Worm (Caenorhabditis elegans): Measurements from ENCODE around the gene fbxa-88.

Gene fbxa-88

ce11 chrV:16175227-16175626 is 32.3 kb upstream of the fbxa-88 start:
- no peak for TF ChIP-seq tbx-37 (GFP tag; conservative IDR thresholded peaks at IDR 0.05)
- TF ChIP-seq hmbx-1 (tag; optimal IDR thresholded peaks at IDR 0.05): no peak
- TF ChIP-seq sea-1 (GFP tag; conservative IDR thresholded peaks at IDR 0.05): no peak
- TF ChIP-seq tbx-11 (GFP tag; IDR thresholded peaks at IDR 0.05): no peak
- no peak for TF ChIP-seq hnd-1 (tag; optimal IDR thresholded peaks at IDR 0.05)
- no peak for TF ChIP-seq flt-1 (GFP tag; IDR thresholded peaks at IDR 0.05)
- TF ChIP-seq scrt-1 (GFP tag; IDR thresholded peaks at IDR 0.05): no peak
- TF ChIP-seq ama-1 (optimal IDR thresholded peaks at IDR 0.05): no peak
- TF ChIP-seq ceh-36 (tag; optimal IDR thresholded peaks at IDR 0.05): no peak
- TF ChIP-seq ceh-13 (GFP tag; optimal IDR thresholded peaks at IDR 0.05): no peak
- TF ChIP-seq B0310.2 (tag; optimal IDR thresholded peaks at IDR 0.05): no peak
- TF ChIP-seq pes-1 (GFP tag; IDR thresholded peaks at IDR 0.05): no peak
- TF ChIP-seq F13C5.2 (tag; optimal IDR thresholded peaks at IDR 0.05): no peak
- no peak for TF ChIP-seq ets-7 (tag; optimal IDR thresholded peaks at IDR 0.05)
- no peak for TF ChIP-seq hmg-4 (GFP tag; optimal IDR thresholded peaks at IDR 0.05)
- TF ChIP-seq aly-1 (tag; optimal IDR thresholded peaks at IDR 0.05): no peak
- no peak for TF ChIP-seq tra-4 (tag; optimal IDR thresholded peaks at IDR 0.05)

- TF ChIP-seq pes-1 (GFP tag; IDR thresholded peaks at IDR 0.05): no peak
- TF ChIP-seq tra-4 (tag; optimal IDR thresholded peaks at IDR 0.05): no peak
- no peak for TF ChIP-seq ets-7 (tag; optimal IDR thresholded peaks at IDR 0.05)
- TF ChIP-seq F13C5.2 (tag; optimal IDR thresholded peaks at IDR 0.05): no peak
- TF ChIP-seq flt-1 (GFP tag; IDR thresholded peaks at IDR 0.05): no peak
- no peak for TF ChIP-seq hmg-4 (GFP tag; optimal IDR thresholded peaks at IDR 0.05)
- TF ChIP-seq aly-1 (tag; optimal IDR thresholded peaks at IDR 0.05): no peak
- no peak for TF ChIP-seq ceh-36 (tag; optimal IDR thresholded peaks at IDR 0.05)
- no peak for TF ChIP-seq ama-1 (optimal IDR thresholded peaks at IDR 0.05)
- no peak for TF ChIP-seq ceh-13 (GFP tag; optimal IDR thresholded peaks at IDR 0.05)
- no peak for TF ChIP-seq tbx-11 (GFP tag; IDR thresholded peaks at IDR 0.05)
- no peak for TF ChIP-seq sea-1 (GFP tag; conservative IDR thresholded peaks at IDR 0.05)
- no peak for TF ChIP-seq scrt-1 (GFP tag; IDR thresholded peaks at IDR 0.05)
- TF ChIP-seq tbx-37 (GFP tag; conservative IDR thresholded peaks at IDR 0.05): no peak
- no peak for TF ChIP-seq hnd-1 (tag; optimal IDR thresholded peaks at IDR 0.05)
- no peak for TF ChIP-seq hmbx-1 (tag; optimal IDR thresholded peaks at IDR 0.05)
Observed at ce11 chrV:16174109-16174508, 31.2 kb upstream of the fbxa-88 start.

- TF ChIP-seq tra-4 (tag; optimal IDR thresholded peaks at IDR 0.05): no peak
- no peak for TF ChIP-seq F13C5.2 (tag; optimal IDR thresholded peaks at IDR 0.05)
- no peak for TF ChIP-seq scrt-1 (GFP tag; IDR thresholded peaks at IDR 0.05)
- TF ChIP-seq tbx-37 (GFP tag; conservative IDR thresholded peaks at IDR 0.05): no peak
- TF ChIP-seq flt-1 (GFP tag; IDR thresholded peaks at IDR 0.05): no peak
- TF ChIP-seq ceh-36 (tag; optimal IDR thresholded peaks at IDR 0.05): no peak
- no peak for TF ChIP-seq hmg-4 (GFP tag; optimal IDR thresholded peaks at IDR 0.05)
- TF ChIP-seq hmbx-1 (tag; optimal IDR thresholded peaks at IDR 0.05): no peak
Observed at ce11 chrV:16171721-16172120, 28.8 kb upstream of the fbxa-88 start, which contains the start of gene K05D4.9. Gene K05D4.9 (minus strand): TSS chrV:16171821.

DNA sequence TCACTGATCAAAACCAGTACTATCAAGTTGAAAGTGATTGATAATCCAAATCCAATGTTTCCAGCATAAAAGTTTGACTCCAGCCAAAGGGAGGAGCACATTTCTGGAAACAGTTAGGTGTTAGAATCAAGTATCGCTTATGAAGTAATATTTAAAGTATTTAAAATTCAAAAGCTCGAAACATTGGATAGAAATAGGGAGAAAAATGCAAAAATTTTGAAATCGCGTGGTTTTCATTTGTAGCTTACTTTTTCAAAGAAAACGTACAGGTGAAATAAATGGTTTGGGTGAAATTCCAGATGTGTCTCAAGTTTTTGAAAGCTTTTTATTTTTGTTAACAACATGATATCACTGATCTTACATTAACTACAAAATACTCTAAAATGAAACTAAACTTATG is 26.1 kb upstream of the fbxa-88 start, which contains the start of gene str-111:
Gene str-111, minus strand, starts transcription at position 101 of the 400 bp plus-strand sequence.
- TF ChIP-seq hmbx-1 (tag; optimal IDR thresholded peaks at IDR 0.05) (no peak), aly-1 (tag; optimal IDR thresholded peaks at IDR 0.05) (no peak), ceh-36 (tag; optimal IDR thresholded peaks at IDR 0.05) (no peak), ama-1 (optimal IDR thresholded peaks at IDR 0.05) (no peak), ceh-13 (GFP tag; optimal IDR thresholded peaks at IDR 0.05) (no peak), flt-1 (GFP tag; IDR thresholded peaks at IDR 0.05) (no peak), F13C5.2 (tag; optimal IDR thresholded peaks at IDR 0.05) (no peak), scrt-1 (GFP tag; IDR thresholded peaks at IDR 0.05) (no peak), tbx-37 (GFP tag; conservative IDR thresholded peaks at IDR 0.05) (no peak), tbx-11 (GFP tag; IDR thresholded peaks at IDR 0.05) (no peak), tra-4 (tag; optimal IDR thresholded peaks at IDR 0.05) (no peak), B0310.2 (tag; optimal IDR thresholded peaks at IDR 0.05) (no peak)

DNA sequence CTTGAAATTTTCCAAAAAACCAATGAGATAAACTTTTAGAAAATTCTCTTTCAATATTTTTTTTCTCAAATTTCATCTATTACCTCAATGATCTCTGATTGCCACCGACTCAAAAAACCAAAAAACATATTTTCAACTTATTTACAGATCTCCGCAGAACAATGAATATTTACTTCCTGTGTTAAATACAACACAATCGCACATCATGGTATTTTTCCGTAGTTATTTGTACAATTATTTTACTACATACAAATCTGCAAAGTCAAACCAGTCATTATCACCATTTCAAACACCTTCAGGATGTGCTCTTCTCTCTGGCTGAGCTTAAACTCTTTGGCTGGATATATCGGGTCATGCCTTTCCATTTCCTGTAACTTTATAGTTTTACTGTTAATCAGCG is 23.0 kb upstream of the fbxa-88 start, which contains the start of gene str-108:
Gene str-108, plus strand, starts transcription at position 301 of the 400 bp plus-strand sequence.
- TF ChIP-seq tbx-11 (GFP tag; IDR thresholded peaks at IDR 0.05) (no peak), hnd-1 (tag; optimal IDR thresholded peaks at IDR 0.05) (no peak), aly-1 (tag; optimal IDR thresholded peaks at IDR 0.05) (no peak), hmbx-1 (tag; optimal IDR thresholded peaks at IDR 0.05) (no peak), tra-4 (tag; optimal IDR thresholded peaks at IDR 0.05) (no peak), scrt-1 (GFP tag; IDR thresholded peaks at IDR 0.05) (no peak)

- TF ChIP-seq ama-1 (optimal IDR thresholded peaks at IDR 0.05): no peak
- no peak for TF ChIP-seq pes-1 (GFP tag; IDR thresholded peaks at IDR 0.05)
- no peak for TF ChIP-seq scrt-1 (GFP tag; IDR thresholded peaks at IDR 0.05)
- no peak for TF ChIP-seq hmbx-1 (tag; optimal IDR thresholded peaks at IDR 0.05)
- no peak for TF ChIP-seq tbx-37 (GFP tag; conservative IDR thresholded peaks at IDR 0.05)
- TF ChIP-seq sea-1 (GFP tag; conservative IDR thresholded peaks at IDR 0.05): no peak
- TF ChIP-seq ets-7 (tag; optimal IDR thresholded peaks at IDR 0.05): no peak
- TF ChIP-seq ceh-36 (tag; optimal IDR thresholded peaks at IDR 0.05): no peak
- no peak for TF ChIP-seq hnd-1 (tag; optimal IDR thresholded peaks at IDR 0.05)
- no peak for TF ChIP-seq B0310.2 (tag; optimal IDR thresholded peaks at IDR 0.05)
- TF ChIP-seq hmg-4 (GFP tag; optimal IDR thresholded peaks at IDR 0.05): no peak
- no peak for TF ChIP-seq F13C5.2 (tag; optimal IDR thresholded peaks at IDR 0.05)
- TF ChIP-seq ceh-13 (GFP tag; optimal IDR thresholded peaks at IDR 0.05): no peak
- TF ChIP-seq aly-1 (tag; optimal IDR thresholded peaks at IDR 0.05): no peak
Observed at ce11 chrV:16163719-16164118, 20.8 kb upstream of the fbxa-88 start, which contains the start of gene F10A3.12. Gene F10A3.12 (plus strand): TSS chrV:16164019.

DNA sequence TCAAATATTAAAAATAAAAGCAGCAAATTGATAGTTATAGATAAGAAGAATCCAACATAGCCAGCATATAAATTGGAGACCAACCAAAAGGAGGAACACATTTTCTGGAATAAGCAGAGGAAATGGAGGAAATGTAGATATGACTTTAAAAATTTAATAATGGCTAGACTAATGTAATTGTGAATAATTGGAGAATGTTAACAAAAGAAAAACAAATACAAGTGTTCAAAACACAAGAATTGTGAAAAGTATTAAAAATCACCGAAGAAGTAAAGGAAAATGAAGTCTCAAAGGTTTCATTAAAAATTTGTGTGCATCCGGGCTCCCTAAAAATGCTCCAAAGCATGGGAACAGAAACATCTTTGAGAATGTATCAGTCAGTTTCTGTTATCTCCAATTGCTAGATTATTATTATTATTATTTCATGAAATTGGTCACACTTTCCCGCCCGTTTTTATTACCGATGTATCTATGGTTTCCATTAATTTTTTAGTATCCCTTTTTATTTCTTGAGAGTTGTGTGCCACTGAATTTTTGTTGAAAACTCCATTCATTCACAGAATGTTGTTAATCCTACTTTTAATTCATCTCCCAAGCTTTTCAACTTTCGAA is 19.3 kb upstream of the fbxa-88 start, which contains the start of the genes str-109 and F10A3.11:
Gene str-109, minus strand, starts transcription at position 101 of the 612 bp plus-strand sequence.
Gene F10A3.11, plus strand, starts transcription at position 562 of the 612 bp plus-strand sequence.
- TF ChIP-seq ama-1 (optimal IDR thresholded peaks at IDR 0.05): no peak
- TF ChIP-seq scrt-1 (GFP tag; IDR thresholded peaks at IDR 0.05): no peak
- TF ChIP-seq F13C5.2 (tag; optimal IDR thresholded peaks at IDR 0.05): no peak
- TF ChIP-seq tbx-37 (GFP tag; conservative IDR thresholded peaks at IDR 0.05): no peak
- TF ChIP-seq hmbx-1 (tag; optimal IDR thresholded peaks at IDR 0.05): no peak
- no peak for TF ChIP-seq tbx-11 (GFP tag; IDR thresholded peaks at IDR 0.05)
- no peak for TF ChIP-seq ets-7 (tag; optimal IDR thresholded peaks at IDR 0.05)
- no peak for TF ChIP-seq sea-1 (GFP tag; conservative IDR thresholded peaks at IDR 0.05)
- no peak for TF ChIP-seq flt-1 (GFP tag; IDR thresholded peaks at IDR 0.05)
- no peak for TF ChIP-seq tra-4 (tag; optimal IDR thresholded peaks at IDR 0.05)
- TF ChIP-seq ceh-36 (tag; optimal IDR thresholded peaks at IDR 0.05): no peak
- no peak for TF ChIP-seq B0310.2 (tag; optimal IDR thresholded peaks at IDR 0.05)
- TF ChIP-seq aly-1 (tag; optimal IDR thresholded peaks at IDR 0.05): no peak
- no peak for TF ChIP-seq pes-1 (GFP tag; IDR thresholded peaks at IDR 0.05)

All from whole organism, early embryonic.